Fruit fly (Drosophila melanogaster) Kc167 (cell line): ENCODE results near the gene mRpS35.

Experiments
- psq ChIP-seq: fragments of >200 bp; optimal IDR thresholded peaks from 2 replicates; lab custom pipeline; 2017; ENCODE audit warnings: missing external identifiers
- ttk ChIP-seq: sonication (Bioruptor generic); optimal IDR thresholded peaks from 2 replicates; lab custom pipeline; 2017; ENCODE audit warnings: missing external identifiers

- no peak for TF ChIP-seq psq (lab: Kevin White, UChicago)
- TF ChIP-seq ttk = no peak
Observed at dm6 chr3L:2782678-2783027, 2.0 kb downstream of the mRpS35 start.
